Worm (Caenorhabditis elegans) whole organism, young adult: ENCODE measurements around the gene M02D8.2.
"Not testable (repeated sequence)": the region's sequence is repeated elsewhere in the genome, so short reads cannot be mapped to it uniquely, and the experiment has no call there.

Experiments
- F10E7.11 ChIP-seq: sonication (generic microtip); optimal IDR thresholded peaks from 2 replicates; lab custom pipeline; 2017; ENCODE audit warnings: mild to moderate bottlenecking, missing genetic modification characterization, moderate library complexity, missing compliant biosample characterization
- F22D6.2 ChIP-seq: sonication (generic microtip); optimal IDR thresholded peaks from 2 replicates; lab custom pipeline; 2016; ENCODE audit warnings: mild to moderate bottlenecking, missing genetic modification characterization, missing compliant biosample characterization
- F37B4.10 ChIP-seq: fragments of 200-800 bp; sonication (Bioruptor generic); IDR thresholded peaks from 2 replicates; pipeline ENCODE4 v1.3.6; 2022; ENCODE audit warnings: missing genetic modification characterization, missing compliant biosample characterization
- F39B2.1 ChIP-seq: fragments of 200-800 bp; sonication (Bioruptor generic); IDR thresholded peaks from 2 replicates; pipeline ENCODE4 v1.3.6; 2022; ENCODE audit warnings: missing genetic modification reagents, missing genetic modification characterization, missing compliant biosample characterization
- F57A8.1 ChIP-seq: fragments of 200-800 bp; sonication (Bioruptor generic); optimal IDR thresholded peaks from 2 replicates; lab custom pipeline; 2018; ENCODE audit warnings: mild to moderate bottlenecking, missing genetic modification characterization, moderate library complexity, missing compliant biosample characterization
- K12H6.12 ChIP-seq: fragments of 200-800 bp; sonication (Bioruptor generic); optimal IDR thresholded peaks from 2 replicates; lab custom pipeline; 2018; ENCODE audit warnings: mild to moderate bottlenecking, missing genetic modification characterization, missing compliant biosample characterization
- Y67H2A.10 ChIP-seq: fragments of 200-800 bp; sonication (Bioruptor generic); conservative IDR thresholded peaks from 2 replicates; pipeline ENCODE4 v1.3.6; 2022; ENCODE audit warnings: missing genetic modification reagents, missing genetic modification characterization, missing compliant biosample characterization
- attf-5 ChIP-seq: fragments of 200-800 bp; sonication (Bioruptor generic); optimal IDR thresholded peaks from 2 replicates; lab custom pipeline; 2018; ENCODE audit warnings: mild to moderate bottlenecking, missing genetic modification characterization, missing compliant biosample characterization
- ceh-27 ChIP-seq: fragments of 200-800 bp; sonication (Bioruptor generic); optimal IDR thresholded peaks from 2 replicates; lab custom pipeline; 2018; ENCODE audit warnings: mild to moderate bottlenecking, missing genetic modification characterization, moderate library complexity, missing compliant biosample characterization
- ceh-58 ChIP-seq: fragments of 200-800 bp; sonication (Bioruptor generic); IDR thresholded peaks from 2 replicates; pipeline ENCODE4 v1.3.6; 2022; ENCODE audit warnings: missing genetic modification characterization, missing compliant biosample characterization
- dox-1 ChIP-seq: fragments of 200-800 bp; sonication (Bioruptor generic); IDR thresholded peaks from 2 replicates; pipeline ENCODE4 v1.3.6; 2022; ENCODE audit warnings: missing genetic modification reagents, missing genetic modification characterization, missing compliant biosample characterization
- egrh-3 ChIP-seq: fragments of 200-800 bp; sonication (Bioruptor generic); IDR thresholded peaks from 2 replicates; pipeline ENCODE4 v1.3.6; 2022; ENCODE audit warnings: missing genetic modification reagents, missing genetic modification characterization, missing compliant biosample characterization
- hmg-1.2 ChIP-seq: fragments of 200-800 bp; sonication (Bioruptor generic); IDR thresholded peaks from 2 replicates; pipeline ENCODE4 v1.3.6; 2022; ENCODE audit warnings: missing genetic modification reagents, missing genetic modification characterization, missing compliant biosample characterization
- hrde-1 ChIP-seq: sonication (generic microtip); optimal IDR thresholded peaks from 2 replicates; lab custom pipeline; 2016; ENCODE audit warnings: missing genetic modification characterization, mild to moderate bottlenecking, missing compliant biosample characterization, moderate library complexity, missing genotype, missing genetic modification reagents, borderline replicate concordance
- hsf-1 ChIP-seq: fragments of 200-800 bp; sonication (Bioruptor generic); IDR thresholded peaks from 2 replicates; pipeline ENCODE4 v1.3.6; 2022; ENCODE audit warnings: missing genetic modification reagents, missing genetic modification characterization, missing compliant biosample characterization
- let-607 ChIP-seq, 2 experiments: fragments of 200-800 bp in 1 of 2; sonication (Bioruptor generic) in 1 of 2; sonication (generic microtip) in 1 of 2; optimal IDR thresholded peaks; 2 replicates each; lab custom pipeline; 2016 to 2018; ENCODE audit warnings: mild to moderate bottlenecking in 2 of 2, missing compliant biosample characterization in 2 of 2, missing genetic modification characterization in 2 of 2, moderate library complexity in 2 of 2, missing genotype in 1 of 2
- lin-40 ChIP-seq: sonication (generic microtip); optimal IDR thresholded peaks from 2 replicates; lab custom pipeline; 2016; ENCODE audit warnings: missing genetic modification characterization, mild to moderate bottlenecking, missing compliant biosample characterization, missing genotype, missing genetic modification reagents
- lin-54 ChIP-seq: fragments of 200-800 bp; sonication (Bioruptor generic); optimal IDR thresholded peaks from 2 replicates; lab custom pipeline; 2018; ENCODE audit warnings: mild to moderate bottlenecking, missing genetic modification characterization, missing compliant biosample characterization
- lsy-27 ChIP-seq: sonication (generic microtip); optimal IDR thresholded peaks from 2 replicates; lab custom pipeline; 2017; ENCODE audit warnings: missing genetic modification characterization, mild to moderate bottlenecking, missing compliant biosample characterization, antibody characterized with exemption, missing genotype, borderline replicate concordance; ENCODE audit not compliant: insufficient read depth
- madf-8 ChIP-seq: fragments of 200-800 bp; sonication (Bioruptor generic); conservative IDR thresholded peaks from 2 replicates; pipeline ENCODE4 v1.3.6; 2022; ENCODE audit warnings: missing genetic modification reagents, missing genetic modification characterization, missing compliant biosample characterization
- mcd-1 ChIP-seq: fragments of 200-800 bp; sonication (Bioruptor generic); IDR thresholded peaks from 2 replicates; pipeline ENCODE4 v1.3.6; 2022; ENCODE audit warnings: missing genetic modification reagents, missing genetic modification characterization, missing compliant biosample characterization
- nhr-80 ChIP-seq: sonication (generic microtip); optimal IDR thresholded peaks from 2 replicates; lab custom pipeline; 2016; ENCODE audit warnings: missing genetic modification characterization, missing compliant biosample characterization
- snpc-1.1 ChIP-seq: sonication (generic microtip); optimal IDR thresholded peaks from 2 replicates; lab custom pipeline; 2017; ENCODE audit warnings: missing genetic modification characterization, mild to moderate bottlenecking, missing compliant biosample characterization, antibody characterized with exemption, moderate library complexity, missing genotype, missing genetic modification reagents; ENCODE audit not compliant: insufficient read depth
- snpc-4 ChIP-seq, 5 experiments: fragments of 150-350 bp in 1 of 5; sonication (generic microtip) in 4 of 5; optimal IDR thresholded peaks; 2 replicates each; lab custom pipeline; 2014 to 2018; ENCODE audit warnings: missing genetic modification characterization in 5 of 5, missing biosample characterization in 3 of 5, antibody characterized with exemption in 2 of 5, mild to moderate bottlenecking in 2 of 5, missing compliant biosample characterization in 2 of 5, missing genotype in 2 of 5, moderate library complexity in 2 of 5, missing genetic modification reagents in 1 of 5
- somi-1 ChIP-seq: fragments of 200-800 bp; sonication (Bioruptor generic); optimal IDR thresholded peaks from 2 replicates; lab custom pipeline; 2018; ENCODE audit warnings: mild to moderate bottlenecking, missing genetic modification characterization, missing compliant biosample characterization
- ztf-22 ChIP-seq: fragments of 200-800 bp; sonication (Bioruptor generic); optimal IDR thresholded peaks from 2 replicates; lab custom pipeline; 2018; ENCODE audit warnings: mild to moderate bottlenecking, missing genetic modification characterization, moderate library complexity, missing compliant biosample characterization
- ztf-3 ChIP-seq: fragments of 200-800 bp; sonication (Bioruptor generic); optimal IDR thresholded peaks from 2 replicates; lab custom pipeline; 2018; ENCODE audit warnings: mild to moderate bottlenecking, missing genetic modification characterization, missing compliant biosample characterization

The M02D8.2 gene

DNA sequence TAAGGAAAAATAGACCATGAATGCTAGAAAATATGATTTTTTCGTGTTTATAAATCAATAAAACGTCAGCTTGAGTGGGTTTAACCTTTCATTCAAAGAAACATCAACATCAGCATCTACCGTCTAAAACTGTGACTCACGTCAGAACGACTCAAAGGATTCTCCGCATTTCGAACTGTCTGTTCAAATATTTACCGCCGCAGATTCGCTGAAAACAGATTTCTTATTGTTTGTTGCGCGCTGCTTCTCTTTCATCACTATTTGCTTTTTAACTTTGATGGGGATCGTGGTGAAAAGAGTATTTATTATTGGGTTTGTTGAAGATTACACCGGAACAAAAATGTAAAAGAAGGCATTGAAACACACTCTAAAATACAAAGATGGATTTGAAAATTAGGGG lies 18.2 kb upstream of the M02D8.2 start:
- TF ChIP-seq snpc-1.1: no peak

DNA sequence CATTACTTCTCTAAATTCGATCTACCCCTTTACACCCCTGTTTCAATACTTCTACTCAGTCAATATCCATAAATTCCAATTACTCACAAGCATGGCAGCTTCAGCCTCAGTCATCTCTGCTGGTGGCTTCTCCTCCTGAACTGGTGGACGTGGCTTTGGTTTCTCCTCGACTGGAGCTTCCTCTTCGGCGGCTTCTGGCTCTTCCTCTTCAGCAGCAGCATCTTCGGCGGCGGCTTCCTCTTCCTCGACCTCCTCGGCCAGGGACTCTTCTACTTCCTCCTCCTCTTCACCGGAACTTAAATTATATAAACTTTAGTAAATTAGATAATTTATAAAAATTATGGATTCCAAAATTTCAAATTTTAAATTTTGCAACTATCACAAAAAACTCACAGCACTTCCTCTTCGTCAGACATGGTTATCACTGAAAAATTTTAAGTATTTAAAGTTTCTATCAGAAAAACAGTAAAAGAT lies 16.3 kb upstream of the M02D8.2 start, which contains the start of gene tnt-2:
TSS of gene tnt-2 (minus strand) at position 424 of the 474 bp plus-strand sequence.
- TF ChIP-seq F57A8.1 (GFP tag; lab: Kevin White, UChicago) (no peak), egrh-3 (peak; percentile 84)

DNA sequence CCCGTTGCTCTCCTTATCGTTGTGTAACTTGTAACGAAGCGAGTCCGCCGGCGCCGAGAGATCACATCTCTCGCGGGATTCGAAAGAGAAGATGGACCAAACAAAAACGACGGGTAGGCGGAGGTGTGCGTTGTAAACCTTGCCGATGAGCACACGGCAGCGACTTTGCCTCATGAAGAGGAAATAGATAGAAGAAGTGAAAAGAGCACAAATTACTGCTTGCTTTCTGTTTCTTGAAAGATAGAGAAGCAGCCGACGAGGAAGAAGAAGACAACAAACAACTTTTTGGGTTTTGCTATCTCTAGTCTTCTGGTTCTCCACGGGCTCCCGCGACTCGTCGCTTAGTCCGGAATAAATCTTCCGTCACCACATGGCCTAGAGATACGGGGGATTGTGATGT lies 15.6 kb upstream of the M02D8.2 start:
- TF ChIP-seq F22D6.2 (tag; lab: Kevin White, UChicago): no peak
- no peak for TF ChIP-seq hrde-1 (tag; lab: Kevin White, UChicago)
- TF ChIP-seq lsy-27: no peak
- peak; percentile 27 for TF ChIP-seq somi-1
- no peak for TF ChIP-seq ceh-58
- TF ChIP-seq snpc-4 (GFP tag; optimal IDR thresholded peaks at IDR 0.05; lab: Kevin White, UChicago): no peak
- no peak for TF ChIP-seq snpc-4 (tag; optimal IDR thresholded peaks at IDR 0.05; lab: Kevin White, UChicago)
- no peak for TF ChIP-seq F37B4.10 (GFP tag; lab: Robert Waterston, UW)
- TF ChIP-seq, all 124 proteins: peak for 1

DNA sequence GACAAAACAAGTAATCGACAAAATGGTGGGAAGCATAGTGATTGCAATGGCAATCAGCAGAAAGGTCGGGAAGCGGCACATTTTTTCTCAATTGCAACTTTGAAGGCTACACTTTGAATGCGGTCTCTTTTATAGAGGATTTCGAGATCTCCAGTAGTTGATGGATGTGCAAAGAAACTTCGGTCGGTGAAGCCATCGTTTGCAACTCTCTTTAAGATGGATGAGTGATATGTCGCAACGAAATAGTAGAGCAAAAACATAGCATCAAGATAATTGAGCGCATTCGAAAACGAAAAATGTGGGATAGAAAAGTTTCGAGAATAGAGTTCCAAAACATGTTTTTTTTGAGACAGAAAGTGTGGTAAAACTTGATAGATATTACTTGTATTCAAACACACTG lies 12.2 kb upstream of the M02D8.2 start, which contains the start of gene EGAP4.1:
TSS of gene EGAP4.1 (minus strand) at position 101 of the 400 bp plus-strand sequence.
- TF ChIP-seq dox-1 (no peak), hsf-1 (GFP tag; lab: Robert Waterston, UW) (no peak), lin-54 (no peak), ztf-22 (GFP tag; lab: Kevin White, UChicago) (no peak), snpc-1.1 (no peak)

ce11 chrX:8731822-8732221 lies 7.7 kb upstream of the M02D8.2 start, which contains the start of gene M02D8.6:
Gene M02D8.6, minus strand, starts transcription at chrX:8731922.
- not testable (repeated sequence) for TF ChIP-seq somi-1; let-607 (tag; optimal IDR thresholded peaks at IDR 0.05; lab: Kevin White, UChicago); F39B2.1 (GFP tag; lab: Robert Waterston, UW)
- TF ChIP-seq, all 124 proteins: peak for 0; not testable (repeated sequence) for 124

DNA sequence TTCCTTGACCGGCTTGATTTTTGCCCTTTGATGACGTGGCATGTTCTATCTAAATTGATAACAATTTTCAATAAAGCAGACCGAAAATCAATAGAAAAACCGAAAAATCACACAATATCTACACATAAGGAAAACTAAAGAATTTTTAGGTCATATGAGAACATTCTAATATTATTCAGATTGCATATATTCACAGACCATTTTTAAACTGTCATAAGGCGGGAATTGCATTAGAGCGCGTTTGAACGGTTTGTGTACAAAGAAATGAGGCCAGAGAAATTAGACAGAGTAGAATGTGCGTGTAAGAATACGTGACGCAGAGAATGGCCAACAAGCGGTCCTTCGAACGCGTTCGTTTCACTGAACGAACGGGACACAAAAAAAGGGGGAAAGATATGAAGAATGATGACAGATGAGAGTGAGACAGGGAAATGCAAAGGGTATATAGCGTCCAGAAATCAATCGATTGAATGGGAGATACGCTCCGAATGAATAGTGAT lies 2.5 kb upstream of the M02D8.2 start, which contains the start of gene M02D8.3:
TSS of gene M02D8.3 (minus strand) at position 51 of the 500 bp plus-strand sequence.
- no peak for TF ChIP-seq F10E7.11 (tag; lab: Kevin White, UChicago)
- no peak for TF ChIP-seq Y67H2A.10
- peak; percentile 62 for TF ChIP-seq mcd-1 (GFP tag; lab: Robert Waterston, UW)
- TF ChIP-seq hmg-1.2 (GFP tag; lab: Robert Waterston, UW): peak; percentile 45; the same call in 1 of the 2 replicates
- TF ChIP-seq ztf-3: no peak
- TF ChIP-seq ceh-27 (GFP tag; lab: Kevin White, UChicago): peak; percentile 40
- peak; percentile 53 for TF ChIP-seq nhr-80 (tag; lab: Kevin White, UChicago)
- peak; percentile 19 for TF ChIP-seq lin-40
- TF ChIP-seq K12H6.12 (tag; lab: Kevin White, UChicago): peak; percentile 34
- TF ChIP-seq madf-8 (GFP tag; lab: Robert Waterston, UW): no peak
- peak in 1 of 2 experiments; percentile 0 for TF ChIP-seq let-607 (tag; optimal IDR thresholded peaks at IDR 0.05; lab: Kevin White, UChicago)
- peak; percentile 64 for TF ChIP-seq attf-5 (GFP tag; lab: Kevin White, UChicago)
